Worm (Caenorhabditis elegans): ENCODE data around the gene W03C9.1.

W03C9.1 gene

DNA sequence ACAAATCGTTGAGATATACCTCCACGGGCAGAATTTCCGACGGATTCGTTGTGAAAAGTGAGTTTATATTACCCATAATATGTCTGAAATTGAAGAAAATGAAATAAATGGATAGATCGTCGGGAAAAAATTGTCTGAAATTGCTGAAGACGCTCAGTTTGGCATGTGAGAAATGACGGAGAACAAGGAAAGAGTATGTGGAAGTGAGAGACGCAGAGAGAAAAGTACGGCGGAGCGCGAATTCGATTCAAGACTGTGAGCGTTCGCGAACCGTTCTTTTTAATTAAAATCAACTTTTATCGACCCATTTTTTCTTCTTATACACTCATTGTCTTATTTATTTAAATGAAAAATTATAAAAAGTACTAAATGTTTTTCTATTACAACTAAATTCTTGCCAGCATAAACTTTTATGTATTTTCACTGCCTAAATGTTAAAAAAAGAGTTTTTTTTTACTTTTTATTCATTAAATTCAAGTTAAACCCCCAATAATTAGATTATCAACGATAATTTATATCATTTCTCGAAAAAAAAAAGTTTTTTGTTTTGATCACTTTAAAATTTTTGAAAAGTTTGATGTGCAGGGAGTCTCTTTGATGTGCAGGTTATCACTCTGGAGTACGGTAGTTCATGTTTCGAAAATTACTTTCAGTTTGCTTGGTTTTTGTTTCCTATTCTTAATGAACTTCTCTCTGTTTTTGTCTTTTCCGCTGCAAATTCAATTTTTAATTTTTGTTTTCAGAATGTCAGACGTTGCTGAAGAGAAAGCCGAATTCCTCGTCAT is 46.0 kb downstream of the W03C9.1 start, which contains the start of the genes vps-15 and hmg-12:
Gene vps-15, minus strand, starts transcription at position 83 of the 785 bp plus-strand sequence.
Gene hmg-12, plus strand, starts transcription at position 744 of the 785 bp plus-strand sequence.
- no peak for TF ChIP-seq nhr-25 (tag; optimal IDR thresholded peaks at IDR 0.05)
- TF ChIP-seq lsy-2 (tag; optimal IDR thresholded peaks at IDR 0.05): peak; percentile 3 to 90
- TF ChIP-seq ztf-1 (GFP tag; conservative IDR thresholded peaks at IDR 0.05): no peak
- peak; percentile 41 for TF ChIP-seq unc-55 (GFP tag; optimal IDR thresholded peaks at IDR 0.05)
- TF ChIP-seq ztf-11 (tag; optimal IDR thresholded peaks at IDR 0.05): no peak
- TF ChIP-seq ama-1 (optimal IDR thresholded peaks at IDR 0.05): no peak
- TF ChIP-seq lin-13 (GFP tag; optimal IDR thresholded peaks at IDR 0.05): no peak
- TF ChIP-seq ztf-4 (tag; optimal IDR thresholded peaks at IDR 0.05): no peak
- TF ChIP-seq ZK546.5 (tag; optimal IDR thresholded peaks at IDR 0.05): peak; percentile 62
- no peak for TF ChIP-seq mdl-1 (tag; optimal IDR thresholded peaks at IDR 0.05)
- TF ChIP-seq nhr-10 (tag; optimal IDR thresholded peaks at IDR 0.05): no peak
- no peak for TF ChIP-seq nhr-23 (tag; optimal IDR thresholded peaks at IDR 0.05)
- TF ChIP-seq snpc-4 (tag; optimal IDR thresholded peaks at IDR 0.05): no peak
- TF ChIP-seq unc-62 (GFP tag; optimal IDR thresholded peaks at IDR 0.05): no peak
- no peak for TF ChIP-seq nhr-6 (tag; optimal IDR thresholded peaks at IDR 0.05)
- no peak for TF ChIP-seq lin-39 (tag; optimal IDR thresholded peaks at IDR 0.05)
- no peak for TF ChIP-seq mab-5 (tag; optimal IDR thresholded peaks at IDR 0.05)
- peak; percentile 46 for TF ChIP-seq C34F6.9 (tag; optimal IDR thresholded peaks at IDR 0.05)
- no peak for TF ChIP-seq dmd-4 (tag; optimal IDR thresholded peaks at IDR 0.05)
- TF ChIP-seq nhr-11 (tag; optimal IDR thresholded peaks at IDR 0.05): no peak

DNA sequence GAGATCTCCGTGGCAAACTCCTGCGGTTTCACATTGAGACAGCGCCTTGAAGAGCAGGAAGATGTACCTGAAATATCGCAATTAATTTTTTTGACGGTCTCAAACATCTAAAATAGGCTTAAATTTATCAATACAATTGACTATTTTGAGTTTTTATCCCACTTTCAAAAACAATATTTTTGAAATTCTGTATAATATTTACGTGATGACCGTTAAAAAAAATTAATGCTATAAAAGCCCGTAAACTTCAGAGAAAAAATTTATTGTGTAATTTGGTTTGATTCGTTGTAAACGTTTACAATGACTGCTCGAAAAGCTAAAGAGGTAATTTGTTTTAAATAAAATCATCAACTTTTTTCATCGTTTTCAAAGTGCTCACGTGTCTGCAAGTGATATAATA is 47.6 kb downstream of the W03C9.1 start, which contains the start of gene ZK930.7:
Gene ZK930.7, plus strand, starts transcription at position 301 of the 400 bp plus-strand sequence.
- TF ChIP-seq sma-9 (GFP tag; optimal IDR thresholded peaks at IDR 0.05): no peak
- TF ChIP-seq sma-9 (tag; optimal IDR thresholded peaks at IDR 0.05): no peak
- TF ChIP-seq fos-1 (tag; optimal IDR thresholded peaks at IDR 0.05): no peak
- TF ChIP-seq dmd-4 (tag; optimal IDR thresholded peaks at IDR 0.05): no peak
- no peak for TF ChIP-seq nhr-25 (tag; optimal IDR thresholded peaks at IDR 0.05)

All from whole organism, L2 larva.